Fruit fly (Drosophila melanogaster): ENCODE data around the gene rasp.

DNA sequence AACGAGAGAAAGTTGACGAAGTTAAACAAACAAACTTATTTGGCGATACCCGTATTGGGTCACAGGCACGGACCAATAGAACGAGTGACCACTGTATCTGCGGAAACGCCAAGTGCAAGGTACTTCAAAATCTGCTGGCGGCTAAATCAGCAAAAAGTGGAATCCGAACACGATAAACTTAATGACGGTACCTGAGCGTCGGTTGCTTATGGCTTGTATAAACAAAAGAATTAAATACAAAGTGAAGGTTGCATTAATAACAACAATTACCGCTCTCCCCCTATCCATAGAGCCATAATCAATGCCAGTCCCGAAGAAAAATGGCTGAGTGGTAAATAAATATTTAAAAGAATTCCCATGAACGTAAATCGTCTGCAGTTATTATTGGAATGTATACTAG is 37.5 kb upstream of the rasp start:
- TF ChIP-seq pan (optimal IDR thresholded peaks at IDR 0.05): no peak
- no peak for TF ChIP-seq usp (GFP tag; optimal IDR thresholded peaks at IDR 0.05)

Data from whole organism.